Worm (Caenorhabditis elegans) whole organism, mixed stage, embryonic: ENCODE measurements around the gene F13H10.3.

Experiments used
- bed-3 ChIP-seq: fragments of 200-800 bp; sonication (Bioruptor generic); optimal IDR thresholded peaks from 3 replicates; lab custom pipeline; 2018; ENCODE audit warnings: mild to moderate bottlenecking, missing genetic modification characterization, moderate library complexity, missing compliant biosample characterization
- ces-1 ChIP-seq: fragments of 150-350 bp; optimal IDR thresholded peaks from 2 replicates; lab custom pipeline; 2014; ENCODE audit warnings: missing biosample characterization, missing genetic modification reagents, missing genetic modification characterization
- nhr-237 ChIP-seq: fragments of 150-350 bp; optimal IDR thresholded peaks from 2 replicates; lab custom pipeline; 2014; ENCODE audit warnings: missing biosample characterization, missing genetic modification characterization

DNA sequence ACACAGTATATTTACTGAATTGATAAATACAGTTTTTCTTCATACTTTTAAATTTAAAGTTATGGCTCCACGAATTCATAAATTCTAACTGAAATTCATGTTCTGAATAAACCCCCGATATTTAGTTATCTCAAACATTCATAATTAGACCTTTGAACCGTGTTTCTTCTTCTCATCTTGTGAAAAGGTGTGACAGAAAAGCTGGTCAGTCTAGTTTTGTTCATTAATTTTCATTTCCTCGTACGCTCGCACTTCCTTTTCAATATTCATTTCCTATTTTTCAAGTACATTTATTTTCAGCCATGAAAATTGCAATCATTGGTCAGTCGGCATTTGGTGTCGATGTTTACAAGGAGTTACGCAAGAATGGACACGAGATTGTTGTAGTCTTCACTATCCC lies 6.5 kb upstream of the F13H10.3 start, which contains the start of gene alh-3:
- no peak for TF ChIP-seq ces-1 (GFP tag; lab: Kevin White, UChicago)
- TF ChIP-seq bed-3: no peak
- no peak for TF ChIP-seq nhr-237
